Worm (Caenorhabditis elegans) whole organism, late embryonic: ENCODE data around the gene cyp-34A10.

ENCODE experiments used
- ama-1 ChIP-seq: fragments of 150-350 bp; optimal IDR thresholded peaks from 2 replicates; lab custom pipeline; 2014
- dve-1 ChIP-seq: sonication (generic microtip); optimal IDR thresholded peaks from 2 replicates; lab custom pipeline; 2017; ENCODE audit warnings: antibody characterized with exemption, mild to moderate bottlenecking, missing genetic modification characterization, missing compliant biosample characterization
- eyg-1 ChIP-seq: sonication (generic microtip); optimal IDR thresholded peaks from 2 replicates; lab custom pipeline; 2016; ENCODE audit warnings: missing genotype, missing genetic modification characterization, missing compliant biosample characterization
- lin-11 ChIP-seq: fragments of 200-800 bp; sonication (Bioruptor generic); optimal IDR thresholded peaks from 2 replicates; lab custom pipeline; 2018; ENCODE audit warnings: mild to moderate bottlenecking, missing genetic modification characterization, missing compliant biosample characterization

- TF ChIP-seq eyg-1 (tag; lab: Kevin White, UChicago) (no peak), dve-1 (tag; lab: Kevin White, UChicago) (no peak), ama-1 (lab: Kevin White, UChicago) (no peak), lin-11 (tag; lab: Kevin White, UChicago) (no peak)
Observed at ce11 chrV:3981680-3982079, 8.9 kb upstream of the cyp-34A10 start, which contains the start of gene nlp-30.
